Fruit fly (Drosophila melanogaster) whole organism, prepupa: ENCODE data around the gene tilB.

Experiments used
- CG31627 ChIP-seq: fragments of 200-800 bp; sonication (Bioruptor generic); optimal IDR thresholded peaks from 3 replicates; lab custom pipeline; 2016; ENCODE audit warnings: missing biosample characterization, missing genetic modification characterization
- CG8119 ChIP-seq: fragments of 200-800 bp; sonication (Bioruptor generic); IDR thresholded peaks from 3 replicates; pipeline ENCODE4 v1.3.6; 2022; ENCODE audit warnings: missing biosample characterization, missing genetic modification characterization
- Sox102F ChIP-seq: fragments of 200-800 bp; sonication (Bioruptor generic); optimal IDR thresholded peaks from 2 replicates; lab custom pipeline; 2016; ENCODE audit warnings: missing biosample characterization, mild to moderate bottlenecking, missing genetic modification characterization
- topi ChIP-seq: fragments of 200-800 bp; sonication (Bioruptor generic); optimal IDR thresholded peaks from 3 replicates; lab custom pipeline; 2016; ENCODE audit warnings: missing biosample characterization, missing genetic modification characterization

DNA sequence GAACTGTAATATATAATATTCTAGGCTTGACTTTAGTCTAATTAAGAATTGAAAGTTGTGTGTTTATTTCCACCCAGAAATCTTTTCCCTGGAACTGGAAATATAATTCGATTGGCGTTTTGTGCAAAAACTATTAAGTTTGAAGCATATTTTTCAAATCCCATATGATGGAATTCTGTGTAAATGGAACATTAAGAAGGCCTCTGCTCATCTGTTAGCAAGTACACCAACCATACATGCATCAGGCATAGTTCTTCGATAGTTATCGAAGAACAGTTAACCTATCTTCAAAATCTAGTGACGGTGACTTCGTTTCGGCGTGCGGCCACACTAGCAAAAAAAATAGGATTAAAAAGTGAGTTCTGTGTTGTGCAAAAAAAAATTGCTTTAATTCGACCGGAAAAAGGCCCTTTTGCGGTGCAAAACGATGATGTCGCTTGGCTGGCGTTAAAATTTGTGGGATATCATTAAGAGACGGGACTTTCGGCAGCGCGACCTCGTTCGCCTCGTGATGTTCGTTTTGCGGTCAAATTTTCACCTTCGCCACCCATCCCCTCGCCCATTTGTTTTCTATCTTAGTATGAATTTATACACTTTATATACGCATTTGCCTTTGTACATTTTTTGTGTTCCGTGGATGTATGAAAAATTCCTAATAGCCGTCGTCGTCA is 6.1 kb downstream of the tilB start, which contains the start of gene Usp2:
- no peak for TF ChIP-seq topi (GFP tag; lab: Kevin White, UChicago)
- TF ChIP-seq CG8119 (GFP tag; lab: Robert Waterston, UW), result no peak
- no peak for TF ChIP-seq CG31627 (GFP tag; lab: Kevin White, UChicago)
- no peak for TF ChIP-seq Sox102F (GFP tag; lab: Kevin White, UChicago)
